Fruit fly (Drosophila melanogaster) Kc167 (cell line): ENCODE measurements around the gene Pdp1.

ENCODE experiments used
- Myc ChIP-seq: fragments of >200 bp; optimal IDR thresholded peaks from 2 replicates; lab custom pipeline; 2017; ENCODE audit warnings: missing external identifiers
- Sin3A ChIP-seq: fragments of >200 bp; optimal IDR thresholded peaks from 2 replicates; lab custom pipeline; 2018; ENCODE audit warnings: missing external identifiers
- h ChIP-seq: fragments of >200 bp; optimal IDR thresholded peaks from 3 replicates; lab custom pipeline; 2018; ENCODE audit warnings: missing external identifiers
- psq ChIP-seq: fragments of >200 bp; optimal IDR thresholded peaks from 2 replicates; lab custom pipeline; 2017; ENCODE audit warnings: missing external identifiers
- ttk ChIP-seq: sonication (Bioruptor generic); optimal IDR thresholded peaks from 2 replicates; lab custom pipeline; 2017; ENCODE audit warnings: missing external identifiers

DNA sequence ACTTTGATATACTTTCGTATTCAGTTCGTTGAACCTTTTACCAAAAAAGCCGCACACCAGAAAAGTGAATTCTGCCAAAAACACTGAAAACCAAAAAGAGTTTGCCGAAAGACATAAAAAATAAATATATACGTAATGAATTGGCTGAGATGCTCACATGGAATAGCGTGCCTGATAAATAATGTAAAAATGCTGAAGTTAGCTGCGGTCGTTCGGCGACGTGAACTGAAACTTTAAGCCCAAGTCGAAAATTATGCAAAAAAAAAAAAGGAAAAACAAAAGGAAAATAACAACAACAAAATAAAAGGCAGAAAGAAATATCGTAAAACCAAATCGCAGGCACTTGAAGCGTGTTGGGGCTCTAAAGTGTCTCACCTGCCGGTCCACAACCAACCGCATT lies 12.4 kb upstream of the Pdp1 start:
- no peak for TF ChIP-seq Myc (lab: Kevin White, UChicago)
- TF ChIP-seq ttk, result no peak
- no peak for TF ChIP-seq psq (lab: Kevin White, UChicago)
- TF ChIP-seq h (lab: Kevin White, UChicago), result no peak
- TF ChIP-seq Sin3A, result no peak
